Fruit fly (Drosophila melanogaster) whole organism: ENCODE measurements around the gene nmdyn-D7.
A peak's percentile ranks its signal among the peaks of the same experiment; 100 is the strongest.

Experiments used
- CG8478 ChIP-seq: fragments of >200 bp; optimal IDR thresholded peaks from 2 replicates; lab custom pipeline; 2018; ENCODE audit warnings: inconsistent platforms
- Dll ChIP-seq: fragments of >200 bp; optimal IDR thresholded peaks from 2 replicates; lab custom pipeline; 2017
- EcR ChIP-seq, 2 experiments: fragments of >200 bp; optimal IDR thresholded peaks; 2 replicates each; lab custom pipeline; 2017; ENCODE audit warnings: missing biosample characterization in 2 of 2, missing genetic modification characterization in 2 of 2, missing genetic modification reagents in 2 of 2
- pan ChIP-seq: fragments of >200 bp; optimal IDR thresholded peaks from 2 replicates; lab custom pipeline; 2017
- psq ChIP-seq: fragments of >200 bp; optimal IDR thresholded peaks from 2 replicates; lab custom pipeline; 2017
- usp ChIP-seq: fragments of >200 bp; optimal IDR thresholded peaks from 2 replicates; lab custom pipeline; 2017; ENCODE audit warnings: missing biosample characterization, missing genetic modification characterization, mixed read lengths

Gene nmdyn-D7

DNA sequence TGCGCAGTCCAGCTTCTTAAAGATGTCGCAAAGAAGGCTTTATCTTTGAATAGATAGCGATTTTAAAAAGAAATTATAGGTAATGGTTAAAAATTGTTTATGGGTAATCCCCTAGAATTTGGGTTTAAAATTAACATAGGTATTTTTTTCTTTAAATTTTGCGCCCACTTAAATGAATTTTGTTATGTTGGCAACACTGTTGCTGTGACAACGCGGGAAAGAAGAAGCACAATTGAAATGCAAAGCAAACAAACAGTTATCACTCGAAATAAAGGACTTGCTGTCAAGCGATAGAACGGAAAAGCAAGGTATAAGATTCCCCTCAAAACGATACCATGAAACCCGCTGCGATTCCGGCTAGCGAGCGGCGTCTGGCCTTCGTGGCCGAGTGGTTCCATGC, at the start of gene nmdyn-D7:
nmdyn-D7 (plus strand) TSS at position 194 of the 400 bp plus-strand sequence.
- TF ChIP-seq Dll (lab: Kevin White, UChicago) (no peak), usp (no peak), pan (lab: Kevin White, UChicago) (no peak), CG8478 (lab: Kevin White, UChicago) (no peak), EcR (GFP tag; optimal IDR thresholded peaks at IDR 0.05; lab: Kevin White, UChicago) (no peak), psq (lab: Kevin White, UChicago) (no peak)

DNA sequence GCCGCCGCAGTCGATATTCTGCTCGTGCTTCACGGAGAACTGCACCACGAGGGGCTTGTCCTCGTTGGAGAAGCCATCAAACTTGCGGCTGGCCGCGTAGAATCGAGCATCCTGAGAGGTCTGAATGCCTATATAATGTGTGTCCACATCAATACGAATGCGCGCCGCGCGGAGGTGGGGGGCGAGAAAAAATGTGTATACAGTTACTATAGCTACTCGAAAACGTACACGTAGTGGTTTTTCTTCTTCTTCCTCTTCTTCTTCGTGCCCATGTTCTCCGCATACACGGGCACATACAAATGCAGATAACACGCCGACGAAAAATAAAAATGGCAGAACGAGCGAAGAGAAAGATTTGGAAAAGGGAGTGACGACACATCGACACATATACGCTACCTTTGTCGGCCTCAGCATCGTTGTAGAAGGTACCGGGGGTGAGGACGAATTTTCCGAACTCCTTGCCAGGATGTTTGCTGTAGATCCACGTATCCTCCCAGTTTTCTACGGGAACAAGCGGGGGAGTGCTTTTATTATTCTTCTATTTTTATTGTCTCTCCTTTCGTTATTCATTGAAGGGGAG, 49.6 kb upstream of the nmdyn-D7 start:
- no peak for TF ChIP-seq pan (lab: Kevin White, UChicago)
- no peak for TF ChIP-seq CG8478 (lab: Kevin White, UChicago)
- TF ChIP-seq usp, result no peak
- TF ChIP-seq Dll (lab: Kevin White, UChicago), result no peak
- no peak for TF ChIP-seq EcR (GFP tag; optimal IDR thresholded peaks at IDR 0.05; lab: Kevin White, UChicago)
- TF ChIP-seq psq (lab: Kevin White, UChicago), result no peak

DNA sequence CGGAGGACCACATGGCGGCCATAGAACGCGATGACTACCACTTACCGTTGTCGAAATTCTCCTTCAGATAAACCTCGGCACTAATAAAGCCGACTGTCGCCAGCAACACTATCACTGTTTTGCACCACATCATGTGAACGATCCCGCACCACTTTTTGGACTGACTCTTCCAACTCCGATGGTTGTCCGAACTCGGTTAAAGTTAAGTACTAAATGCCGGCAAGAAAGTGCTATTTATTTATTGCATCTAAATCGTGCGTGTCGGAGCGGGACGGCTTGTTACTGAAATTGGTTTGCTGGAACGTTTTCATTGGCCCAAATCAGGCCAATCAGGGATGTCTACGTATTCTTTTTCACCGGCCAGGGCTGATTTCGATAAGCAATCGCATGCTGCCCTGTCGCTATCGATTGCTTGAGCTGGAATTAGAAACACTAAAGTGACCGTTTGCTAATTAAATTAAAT, 49.1 kb upstream of the nmdyn-D7 start, which contains the start of gene Calr:
Calr (minus strand) TSS at position 219 of the 463 bp plus-strand sequence.
- no peak for TF ChIP-seq pan (lab: Kevin White, UChicago)
- peak; percentile 32 for TF ChIP-seq CG8478 (lab: Kevin White, UChicago)
- TF ChIP-seq psq (lab: Kevin White, UChicago), result no peak

DNA sequence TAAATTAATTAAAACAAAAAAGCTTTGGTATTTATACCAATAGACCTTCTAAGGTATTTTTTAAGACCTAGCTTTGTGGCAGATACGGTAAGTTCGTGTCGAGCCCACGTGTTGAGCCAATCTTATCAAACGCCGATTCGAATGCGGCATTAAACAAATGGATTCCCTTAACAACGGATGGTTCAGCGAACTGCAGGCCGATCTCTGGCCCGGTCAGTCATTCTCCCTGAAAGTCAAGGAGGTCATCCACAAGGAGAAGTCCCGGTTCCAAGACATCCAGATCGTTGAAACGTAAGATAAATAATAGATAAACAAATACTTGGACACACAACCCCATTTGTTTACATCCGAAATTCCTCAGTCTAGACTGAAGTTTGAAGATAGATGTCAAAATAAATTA, 48.2 kb upstream of the nmdyn-D7 start, which contains the start of gene SpdS:
SpdS (plus strand) TSS at position 78 of the 400 bp plus-strand sequence.
- no peak for TF ChIP-seq psq (lab: Kevin White, UChicago)
- no peak for TF ChIP-seq Dll (lab: Kevin White, UChicago)
- no peak for TF ChIP-seq pan (lab: Kevin White, UChicago)
- no peak for TF ChIP-seq EcR (GFP tag; optimal IDR thresholded peaks at IDR 0.05; lab: Kevin White, UChicago)
- TF ChIP-seq CG8478 (lab: Kevin White, UChicago), result no peak
- TF ChIP-seq usp, result no peak

DNA sequence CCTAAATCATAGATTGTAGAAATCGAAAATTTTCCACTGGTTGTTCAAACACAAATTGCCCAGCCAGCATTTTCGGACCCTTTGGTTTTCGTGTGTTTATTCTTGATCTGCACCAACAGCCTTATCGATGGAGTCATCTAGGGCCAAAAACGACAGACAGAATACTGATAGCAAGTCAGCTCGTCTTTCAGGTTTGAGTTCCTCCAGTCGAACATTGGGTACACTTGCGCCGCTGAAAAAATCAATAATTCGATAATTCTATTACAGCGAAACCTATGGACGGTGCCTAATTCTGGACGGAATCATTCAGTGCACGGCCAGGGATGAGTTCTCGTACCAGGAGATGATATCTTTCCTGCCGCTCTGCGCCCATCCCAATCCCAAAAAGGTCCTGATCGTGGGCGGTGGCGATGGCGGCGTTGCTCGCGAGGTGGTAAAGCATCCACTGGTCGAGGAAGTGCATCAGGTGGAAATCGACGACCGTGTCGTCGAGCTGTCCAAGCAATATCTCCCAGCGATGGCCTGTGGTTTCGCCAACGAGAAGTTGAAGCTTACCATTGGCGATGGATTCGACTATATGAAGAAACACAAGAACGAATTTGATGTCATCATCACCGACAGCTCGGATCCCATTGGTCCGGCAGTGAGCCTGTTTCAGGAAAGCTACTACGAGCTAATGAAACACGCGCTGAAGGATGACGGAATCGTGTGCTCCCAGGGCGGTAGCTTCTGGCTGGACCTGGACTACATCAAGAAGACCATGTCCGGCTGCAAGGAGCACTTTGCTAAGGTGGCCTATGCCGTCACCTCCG, 47.4 kb upstream of the nmdyn-D7 start:
- TF ChIP-seq EcR (GFP tag; optimal IDR thresholded peaks at IDR 0.05; lab: Kevin White, UChicago), result no peak
- no peak for TF ChIP-seq pan (lab: Kevin White, UChicago)
- no peak for TF ChIP-seq Dll (lab: Kevin White, UChicago)
- TF ChIP-seq usp, result no peak
- TF ChIP-seq CG8478 (lab: Kevin White, UChicago), result no peak
- no peak for TF ChIP-seq psq (lab: Kevin White, UChicago)

DNA sequence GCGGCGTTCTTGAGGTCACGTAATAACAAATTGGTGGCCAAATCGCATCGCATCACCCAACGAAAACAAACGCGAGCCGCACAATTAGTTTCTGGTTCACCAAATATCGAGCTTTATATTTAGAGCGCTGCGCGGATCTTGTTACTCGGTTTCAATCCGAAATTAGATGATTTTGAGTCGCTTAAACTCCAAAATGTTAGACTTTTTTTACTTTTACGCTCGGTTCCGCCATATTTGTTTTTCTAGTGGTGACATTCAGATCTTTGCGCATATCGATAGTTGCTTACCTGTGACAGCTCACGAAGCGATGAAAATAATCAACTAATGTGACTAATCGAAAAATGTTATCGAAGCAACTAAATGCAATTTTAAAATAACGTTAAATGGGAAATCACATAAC, 42.4 kb upstream of the nmdyn-D7 start, which contains the start of gene Scm:
Scm (minus strand) TSS at position 251 of the 400 bp plus-strand sequence.
- TF ChIP-seq EcR (GFP tag; optimal IDR thresholded peaks at IDR 0.05; lab: Kevin White, UChicago), result no peak
- TF ChIP-seq CG8478 (lab: Kevin White, UChicago), result no peak
- no peak for TF ChIP-seq psq (lab: Kevin White, UChicago)
- no peak for TF ChIP-seq pan (lab: Kevin White, UChicago)
- no peak for TF ChIP-seq Dll (lab: Kevin White, UChicago)
- no peak for TF ChIP-seq usp

DNA sequence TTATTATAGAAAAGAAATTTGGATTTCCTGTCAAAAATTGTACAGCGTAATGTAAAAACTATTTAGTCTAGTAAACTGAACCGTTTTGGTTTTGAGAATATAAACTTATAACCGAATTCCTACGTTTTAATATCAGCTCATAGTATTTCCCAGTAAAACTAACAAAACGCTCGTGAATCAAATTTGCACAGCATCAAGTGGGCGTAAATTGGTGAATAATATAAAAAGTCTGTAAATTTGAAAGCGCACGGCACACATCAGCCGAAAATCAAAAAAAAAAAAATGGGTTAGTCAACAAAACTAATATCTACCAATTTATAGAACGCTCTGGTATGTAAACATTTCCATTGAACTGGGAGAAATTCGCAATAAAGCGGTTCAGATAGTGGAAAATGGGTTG, 41.9 kb upstream of the nmdyn-D7 start, which contains the start of gene Dh44:
Dh44 (plus strand) TSS at position 301 of the 400 bp plus-strand sequence.
- TF ChIP-seq Dll (lab: Kevin White, UChicago) (no peak), usp (no peak), pan (lab: Kevin White, UChicago) (no peak), EcR (GFP tag; optimal IDR thresholded peaks at IDR 0.05; lab: Kevin White, UChicago) (no peak), CG8478 (lab: Kevin White, UChicago) (no peak), psq (lab: Kevin White, UChicago) (no peak)

DNA sequence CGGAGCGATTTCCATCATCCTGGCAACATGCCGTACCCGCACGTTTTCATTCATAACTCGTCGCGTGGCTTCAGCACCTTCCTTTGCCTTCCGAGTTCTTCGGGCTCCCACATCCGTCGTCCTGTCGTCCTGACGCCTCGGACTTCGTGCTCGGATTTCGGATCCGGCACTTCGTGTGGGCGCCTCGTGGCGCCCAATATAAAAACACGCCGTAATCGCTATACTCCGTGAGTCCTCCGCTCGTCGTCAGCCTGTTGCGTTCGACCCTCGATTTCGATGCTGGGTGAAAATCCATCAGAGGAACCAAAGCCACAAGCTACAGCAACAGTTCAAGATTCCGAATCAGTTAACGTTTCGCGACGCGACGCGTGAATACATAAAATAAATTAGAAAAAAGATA, 39.4 kb upstream of the nmdyn-D7 start:
- TF ChIP-seq EcR (GFP tag; optimal IDR thresholded peaks at IDR 0.05; lab: Kevin White, UChicago), result no peak
- no peak for TF ChIP-seq pan (lab: Kevin White, UChicago)
- TF ChIP-seq Dll (lab: Kevin White, UChicago), result no peak
- TF ChIP-seq psq (lab: Kevin White, UChicago), result no peak
- TF ChIP-seq usp, result no peak
- TF ChIP-seq CG8478 (lab: Kevin White, UChicago), result no peak

DNA sequence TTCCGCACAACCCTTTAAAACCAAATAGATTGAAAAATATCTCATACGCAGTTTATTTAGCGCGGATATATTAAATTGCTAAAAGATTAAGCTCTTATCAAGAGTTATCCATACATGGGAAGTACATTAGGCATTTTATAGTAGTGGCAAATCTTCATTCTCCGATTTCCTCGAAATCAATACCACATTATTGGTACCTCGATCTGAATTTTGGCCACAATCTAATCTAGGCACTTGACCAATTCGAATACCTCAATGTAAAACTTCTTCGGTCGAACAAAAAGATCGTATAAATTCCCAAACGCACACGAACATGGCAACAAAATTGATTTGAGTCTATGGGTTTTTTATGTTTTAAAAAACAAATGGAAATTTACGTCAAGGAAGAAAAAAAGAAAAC, 35.8 kb upstream of the nmdyn-D7 start:
- no peak for TF ChIP-seq usp
- TF ChIP-seq CG8478 (lab: Kevin White, UChicago), result no peak
- TF ChIP-seq pan (lab: Kevin White, UChicago), result no peak
- TF ChIP-seq Dll (lab: Kevin White, UChicago), result no peak
- no peak for TF ChIP-seq EcR (GFP tag; optimal IDR thresholded peaks at IDR 0.05; lab: Kevin White, UChicago)
- no peak for TF ChIP-seq psq (lab: Kevin White, UChicago)

DNA sequence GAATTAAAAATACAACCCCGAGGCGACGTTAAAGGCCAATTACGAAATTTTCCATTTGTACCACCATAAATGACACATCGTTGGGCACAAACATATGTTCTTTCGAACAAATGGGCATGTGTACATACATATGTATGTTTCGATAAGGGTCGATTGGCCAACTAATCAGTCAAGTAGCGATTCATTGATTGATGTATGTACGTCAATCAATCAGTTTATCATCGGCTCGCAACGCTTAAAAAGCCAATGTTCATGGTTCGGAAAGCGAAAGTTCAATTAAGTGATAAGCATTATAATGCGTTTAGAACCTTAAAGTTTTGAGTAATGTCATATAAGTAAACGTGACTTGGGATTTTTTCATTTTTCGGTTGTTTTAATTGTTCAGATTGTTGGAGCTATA, 35.1 kb upstream of the nmdyn-D7 start:
- TF ChIP-seq CG8478 (lab: Kevin White, UChicago) (no peak), EcR (GFP tag; optimal IDR thresholded peaks at IDR 0.05; lab: Kevin White, UChicago) (no peak), usp (no peak), psq (lab: Kevin White, UChicago) (no peak), pan (lab: Kevin White, UChicago) (no peak), Dll (lab: Kevin White, UChicago) (no peak)

DNA sequence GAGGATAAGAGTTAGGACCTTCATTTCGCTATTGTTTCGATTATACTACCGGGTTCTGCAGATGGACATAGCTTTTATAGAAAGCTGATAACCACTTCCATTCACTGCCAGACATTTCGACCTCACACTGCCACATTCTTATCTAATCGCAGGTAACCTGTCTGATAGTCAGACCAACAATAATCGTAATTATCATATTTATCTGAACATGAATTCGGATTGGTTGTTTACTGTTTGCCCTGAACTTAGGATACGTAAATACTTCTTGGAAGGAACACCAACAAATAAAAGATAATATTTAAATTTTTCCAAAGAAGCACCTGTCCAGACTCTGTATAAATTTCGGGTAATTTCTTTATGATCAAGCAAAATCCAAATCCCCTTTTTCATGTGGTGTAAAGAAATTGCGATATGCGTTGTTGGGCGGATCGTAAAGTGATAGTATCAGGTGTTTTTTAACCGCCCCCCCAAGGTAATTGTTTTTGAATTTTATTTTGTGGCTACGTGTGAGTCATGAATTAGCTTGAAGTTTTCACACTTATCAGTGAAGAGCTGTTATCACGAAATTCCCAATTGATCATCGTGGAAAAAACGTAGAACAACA, 33.5 kb upstream of the nmdyn-D7 start, which contains the start of gene Fst:
Fst (minus strand) TSS at position 51 of the 604 bp plus-strand sequence.
- no peak for TF ChIP-seq pan (lab: Kevin White, UChicago)
- TF ChIP-seq Dll (lab: Kevin White, UChicago), result no peak
